Fruit fly (Drosophila melanogaster) whole organism, embryonic: ENCODE measurements around the gene cnir.

ENCODE experiments used
- Bgb ChIP-seq: fragments of 200-800 bp; sonication (Bioruptor generic); IDR thresholded peaks from 2 replicates; pipeline ENCODE4 v1.3.6; 2022; ENCODE audit warnings: missing biosample characterization, missing genetic modification characterization; ENCODE audit not compliant: partially characterized antibody
- CG1024 ChIP-seq: fragments of 200-800 bp; sonication (Bioruptor generic); IDR thresholded peaks from 2 replicates; pipeline ENCODE4 v1.3.6; 2022; ENCODE audit warnings: missing biosample characterization, missing genetic modification characterization
- CG10543 ChIP-seq: fragments of 200-800 bp; sonication (Bioruptor generic); optimal IDR thresholded peaks from 3 replicates; lab custom pipeline; 2017; ENCODE audit warnings: missing biosample characterization, mild to moderate bottlenecking, missing genetic modification characterization, moderate library complexity
- CG14860 ChIP-seq: fragments of 200-800 bp; sonication (Bioruptor generic); IDR thresholded peaks from 3 replicates; pipeline ENCODE4 v1.3.6; 2022; ENCODE audit warnings: missing biosample characterization, missing genetic modification characterization; ENCODE audit not compliant: partially characterized antibody
- CG14965 ChIP-seq: fragments of 200-800 bp; sonication (Bioruptor generic); optimal IDR thresholded peaks from 2 replicates; lab custom pipeline; 2016; ENCODE audit warnings: missing biosample characterization, missing genetic modification characterization, borderline replicate concordance
- CG15073 ChIP-seq: fragments of 200-800 bp; sonication (Bioruptor generic); optimal IDR thresholded peaks from 2 replicates; lab custom pipeline; 2016; ENCODE audit warnings: missing biosample characterization, missing genetic modification characterization
- CG15269 ChIP-seq: fragments of 200-800 bp; sonication (Bioruptor generic); optimal IDR thresholded peaks from 2 replicates; lab custom pipeline; 2018; ENCODE audit warnings: missing biosample characterization, mild to moderate bottlenecking, missing genetic modification characterization, moderate library complexity
- CG17186 ChIP-seq: fragments of 200-800 bp; sonication (Bioruptor generic); optimal IDR thresholded peaks from 3 replicates; lab custom pipeline; 2017; ENCODE audit warnings: missing biosample characterization, missing genetic modification reagents, missing genetic modification characterization
- CG2202 ChIP-seq: fragments of 200-800 bp; sonication (Bioruptor generic); optimal IDR thresholded peaks from 2 replicates; lab custom pipeline; 2018; ENCODE audit warnings: missing biosample characterization, mild to moderate bottlenecking, missing genetic modification characterization
- CG30403 ChIP-seq: fragments of 200-800 bp; sonication (Bioruptor generic); optimal IDR thresholded peaks from 3 replicates; lab custom pipeline; 2016; ENCODE audit warnings: missing biosample characterization, missing genetic modification characterization
- CG32772 ChIP-seq: fragments of 200-800 bp; sonication (Bioruptor generic); IDR thresholded peaks from 2 replicates; pipeline ENCODE4 v1.3.6; 2022; ENCODE audit warnings: missing biosample characterization, missing genetic modification characterization
- CG3995 ChIP-seq: fragments of 200-800 bp; sonication (Bioruptor generic); optimal IDR thresholded peaks from 3 replicates; lab custom pipeline; 2016; ENCODE audit warnings: missing biosample characterization, missing genetic modification characterization
- CG5245 ChIP-seq: fragments of 200-800 bp; sonication (Bioruptor generic); optimal IDR thresholded peaks from 3 replicates; lab custom pipeline; 2016; ENCODE audit warnings: missing biosample characterization, missing genetic modification characterization
- CG6175 ChIP-seq: fragments of 200-800 bp; sonication (Bioruptor generic); IDR thresholded peaks from 3 replicates; pipeline ENCODE4 v1.3.6; 2022; ENCODE audit warnings: missing biosample characterization, missing genetic modification characterization
- CG7963 ChIP-seq: fragments of 200-800 bp; sonication (Bioruptor generic); IDR thresholded peaks from 3 replicates; pipeline ENCODE4 v1.3.6; 2022; ENCODE audit warnings: missing biosample characterization, missing genetic modification characterization; ENCODE audit not compliant: partially characterized antibody
- CG8281 ChIP-seq: fragments of 200-800 bp; sonication (Bioruptor generic); optimal IDR thresholded peaks from 2 replicates; lab custom pipeline; 2018; ENCODE audit warnings: missing biosample characterization, mild to moderate bottlenecking, missing genetic modification characterization, moderate library complexity
- Chrac-16 ChIP-seq: fragments of 200-800 bp; sonication (Bioruptor generic); optimal IDR thresholded peaks from 3 replicates; lab custom pipeline; 2016; ENCODE audit warnings: missing biosample characterization, missing genetic modification characterization
- CrebB ChIP-seq: fragments of 200-800 bp; sonication (Bioruptor generic); optimal IDR thresholded peaks from 3 replicates; lab custom pipeline; 2018; ENCODE audit warnings: missing biosample characterization, mild to moderate bottlenecking, missing genetic modification characterization
- Deaf1 ChIP-seq: fragments of 200-800 bp; optimal IDR thresholded peaks from 3 replicates; lab custom pipeline; 2019; ENCODE audit warnings: missing biosample characterization, mild to moderate bottlenecking, missing genetic modification characterization, moderate library complexity
- Ets97D ChIP-seq: fragments of 200-800 bp; sonication (Bioruptor generic); optimal IDR thresholded peaks from 3 replicates; lab custom pipeline; 2016; ENCODE audit warnings: missing biosample characterization, missing genetic modification characterization
- Hmx ChIP-seq: fragments of 200-800 bp; sonication (Bioruptor generic); optimal IDR thresholded peaks from 2 replicates; lab custom pipeline; 2016; ENCODE audit warnings: missing biosample characterization, missing genetic modification characterization
- Hr51 ChIP-seq, 2 experiments: fragments of 200-800 bp; sonication (Bioruptor generic); optimal IDR thresholded peaks; 2 replicates in 1 of 2; 3 replicates in 1 of 2; lab custom pipeline; 2016 to 2018; ENCODE audit warnings: missing biosample characterization in 2 of 2, missing genetic modification characterization in 2 of 2, mild to moderate bottlenecking in 1 of 2, moderate library complexity in 1 of 2
- Med ChIP-seq: fragments of 200-800 bp; sonication (Bioruptor generic); peaks from one replicate; lab custom pipeline; 2016; ENCODE audit warnings: missing biosample characterization, missing genetic modification characterization, mild to moderate bottlenecking, inconsistent platforms, moderate library complexity
- Meics ChIP-seq: fragments of 200-800 bp; sonication (Bioruptor generic); optimal IDR thresholded peaks from 2 replicates; lab custom pipeline; 2017; ENCODE audit warnings: missing biosample characterization, mild to moderate bottlenecking, missing genetic modification characterization
- Nf-YB ChIP-seq: fragments of 200-800 bp; sonication (Bioruptor generic); optimal IDR thresholded peaks from 3 replicates; lab custom pipeline; 2019; ENCODE audit warnings: missing biosample characterization, mild to moderate bottlenecking, missing genetic modification characterization, moderate library complexity
- Oaz ChIP-seq: fragments of 200-800 bp; sonication (Bioruptor generic); IDR thresholded peaks from 2 replicates; pipeline ENCODE4 v1.3.6; 2022; ENCODE audit warnings: missing biosample characterization, missing genetic modification characterization
- Oli ChIP-seq: fragments of 200-800 bp; sonication (Bioruptor generic); optimal IDR thresholded peaks from 2 replicates; lab custom pipeline; 2018; ENCODE audit warnings: missing biosample characterization, mild to moderate bottlenecking, missing genetic modification characterization, moderate library complexity
- Poxn ChIP-seq: fragments of 200-800 bp; sonication (Bioruptor generic); IDR thresholded peaks from 2 replicates; pipeline ENCODE4 v1.3.6; 2022; ENCODE audit warnings: missing biosample characterization, missing genetic modification characterization
- Ptx1 ChIP-seq: fragments of 200-800 bp; sonication (Bioruptor generic); IDR thresholded peaks from 2 replicates; pipeline ENCODE4 v1.3.6; 2022; ENCODE audit warnings: missing biosample characterization, missing genetic modification characterization
- Scr ChIP-seq: fragments of 200-800 bp; sonication (Bioruptor generic); IDR thresholded peaks from 2 replicates; pipeline ENCODE4 v1.3.6; 2022; ENCODE audit warnings: missing biosample characterization, missing genetic modification characterization; ENCODE audit not compliant: partially characterized antibody
- Sox100B ChIP-seq: fragments of 200-800 bp; sonication (Bioruptor generic); optimal IDR thresholded peaks from 3 replicates; lab custom pipeline; 2018; ENCODE audit warnings: missing biosample characterization, mild to moderate bottlenecking, missing genetic modification characterization
- Sox102F ChIP-seq: fragments of 200-800 bp; sonication (Bioruptor generic); optimal IDR thresholded peaks from 2 replicates; lab custom pipeline; 2018; ENCODE audit warnings: missing biosample characterization, mild to moderate bottlenecking, missing genetic modification characterization, moderate library complexity
- TFAM ChIP-seq: fragments of 200-800 bp; sonication (Bioruptor generic); optimal IDR thresholded peaks from 2 replicates; lab custom pipeline; 2017; ENCODE audit warnings: missing biosample characterization, missing genetic modification characterization, inconsistent platforms
- Taf1 ChIP-seq: fragments of 200-800 bp; sonication (Bioruptor generic); IDR thresholded peaks from 2 replicates; pipeline ENCODE4 v1.3.6; 2022; ENCODE audit warnings: missing biosample characterization, missing genetic modification characterization
- corto ChIP-seq: fragments of 200-800 bp; sonication (Bioruptor generic); optimal IDR thresholded peaks from 2 replicates; lab custom pipeline; 2016; ENCODE audit warnings: missing biosample characterization, mild to moderate bottlenecking, missing genetic modification characterization, moderate library complexity
- crp ChIP-seq, 2 experiments: fragments of 200-800 bp; sonication (Bioruptor generic); optimal IDR thresholded peaks; 2 replicates in 1 of 2; 3 replicates in 1 of 2; lab custom pipeline; 2017; ENCODE audit warnings: missing biosample characterization in 2 of 2, missing genetic modification characterization in 2 of 2, mild to moderate bottlenecking in 1 of 2, moderate library complexity in 1 of 2
- dpn ChIP-seq, 2 experiments: fragments of 200-800 bp; sonication (Bioruptor generic); optimal IDR thresholded peaks; 3 replicates each; lab custom pipeline; 2016; ENCODE audit warnings: missing biosample characterization in 2 of 2, missing genetic modification characterization in 2 of 2
- her ChIP-seq: fragments of 200-800 bp; sonication (Bioruptor generic); optimal IDR thresholded peaks from 2 replicates; lab custom pipeline; 2016; ENCODE audit warnings: missing biosample characterization, missing genetic modification characterization
- hth ChIP-seq: fragments of >200 bp; optimal IDR thresholded peaks from 2 replicates; lab custom pipeline; 2017; ENCODE audit warnings: inconsistent platforms
- luna ChIP-seq: fragments of 200-800 bp; sonication (Bioruptor generic); optimal IDR thresholded peaks from 2 replicates; lab custom pipeline; 2016; ENCODE audit warnings: missing biosample characterization, missing genetic modification characterization
- pfk ChIP-seq: fragments of 200-800 bp; sonication (Bioruptor generic); optimal IDR thresholded peaks from 2 replicates; lab custom pipeline; 2018; ENCODE audit warnings: missing biosample characterization, mild to moderate bottlenecking, missing genetic modification characterization, moderate library complexity
- pho ChIP-seq: fragments of 200-800 bp; sonication (Bioruptor generic); optimal IDR thresholded peaks from 2 replicates; lab custom pipeline; 2016; ENCODE audit warnings: missing biosample characterization, missing genetic modification characterization
- prd ChIP-seq, 3 experiments: fragments of >200 bp in 2 of 3; fragments of 200-800 bp in 1 of 3; sonication (Bioruptor generic) in 1 of 3; optimal IDR thresholded peaks in 2 of 3; IDR thresholded peaks in 1 of 3; 2 replicates in 2 of 3; 3 replicates in 1 of 3; pipeline versions ENCODE4 v1.3.6 to Lab custom; 2017 to 2022; ENCODE audit warnings: missing biosample characterization in 1 of 3, missing genetic modification characterization in 1 of 3
- psq ChIP-seq: fragments of 200-800 bp; sonication (Bioruptor generic); optimal IDR thresholded peaks from 2 replicates; lab custom pipeline; 2017; ENCODE audit warnings: missing biosample characterization, missing genetic modification characterization
- salm ChIP-seq: fragments of 200-800 bp; sonication (Bioruptor generic); optimal IDR thresholded peaks from 2 replicates; lab custom pipeline; 2018; ENCODE audit warnings: missing biosample characterization, mild to moderate bottlenecking, missing genetic modification characterization
- sens ChIP-seq: fragments of 200-800 bp; sonication (Bioruptor generic); peaks from one replicate; lab custom pipeline; 2016; ENCODE audit warnings: missing biosample characterization, missing genetic modification characterization
- sob ChIP-seq: fragments of 200-800 bp; sonication (Bioruptor generic); IDR thresholded peaks from 2 replicates; pipeline ENCODE4 v1.3.6; 2022; ENCODE audit warnings: missing biosample characterization, missing genetic modification characterization
- unpg ChIP-seq: fragments of 200-800 bp; sonication (Bioruptor generic); optimal IDR thresholded peaks from 3 replicates; lab custom pipeline; 2018; ENCODE audit warnings: missing biosample characterization, mild to moderate bottlenecking, missing genetic modification characterization, moderate library complexity
- vfl ChIP-seq: fragments of 200-800 bp; sonication (Bioruptor generic); optimal IDR thresholded peaks from 2 replicates; lab custom pipeline; 2016; ENCODE audit warnings: missing biosample characterization, missing genetic modification characterization
- zfh2 ChIP-seq: fragments of 200-800 bp; sonication (Bioruptor generic); optimal IDR thresholded peaks from 2 replicates; lab custom pipeline; 2016; ENCODE audit warnings: missing biosample characterization, missing genetic modification characterization

The cnir gene

DNA sequence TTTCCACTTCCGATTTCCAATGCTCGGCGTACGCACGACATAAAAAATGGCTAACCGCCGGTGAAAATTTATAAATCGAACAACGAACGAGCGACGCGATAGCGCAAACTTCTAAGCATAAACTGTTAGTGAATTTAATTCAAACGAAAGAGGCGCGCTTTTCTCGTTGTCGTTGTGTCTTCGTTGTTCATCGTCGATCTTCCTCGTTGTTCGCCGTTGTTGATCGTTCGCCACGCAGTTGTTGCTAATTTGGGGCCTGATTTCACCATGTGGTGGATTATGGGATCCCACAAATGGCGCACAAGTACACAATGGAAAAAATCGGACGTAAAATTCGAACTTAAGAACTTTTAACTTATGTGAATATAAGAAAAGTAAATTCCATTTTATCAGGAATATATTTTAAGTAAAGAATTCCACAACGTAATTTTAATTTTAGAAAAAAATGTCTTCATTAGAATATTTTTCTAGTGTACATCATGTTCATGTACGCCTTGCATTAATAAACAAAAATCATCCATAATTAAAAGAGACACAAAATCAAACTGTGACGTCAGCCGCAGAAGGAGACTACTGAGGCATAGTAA is 46.8 kb upstream of the cnir start (continued):
- TF ChIP-seq CG8281 (tag; lab: Kevin White, UChicago): peak; percentile 3
- no peak for TF ChIP-seq CG14860 (GFP tag; lab: Robert Waterston, UW)
- TF ChIP-seq Taf1: peak; percentile 62
- no peak for TF ChIP-seq Ets97D
- peak; percentile 57 for TF ChIP-seq Oaz (GFP tag; lab: Robert Waterston, UW)
- TF ChIP-seq psq (GFP tag; lab: Kevin White, UChicago): no peak
- peak; percentile 48; the same call in 1 of the 2 replicates for TF ChIP-seq sob
- TF ChIP-seq CG7963 (GFP tag; lab: Robert Waterston, UW): no peak
- TF ChIP-seq CG1024 (GFP tag; lab: Robert Waterston, UW): no peak
- TF ChIP-seq vfl (GFP tag; lab: Kevin White, UChicago): peak; percentile 59
- TF ChIP-seq CG3995 (GFP tag; lab: Kevin White, UChicago): no peak
- TF ChIP-seq crp (GFP tag; optimal IDR thresholded peaks at IDR 0.05; lab: Kevin White, UChicago): no peak
- TF ChIP-seq Chrac-16 (GFP tag; lab: Kevin White, UChicago): peak; percentile 39
- peak; percentile 36 for TF ChIP-seq her (GFP tag; lab: Kevin White, UChicago)
- peak; percentile 49 for TF ChIP-seq pho (GFP tag; lab: Kevin White, UChicago)
- no peak for TF ChIP-seq CG5245 (GFP tag; lab: Kevin White, UChicago)
- TF ChIP-seq corto (GFP tag; lab: Kevin White, UChicago): no peak
- TF ChIP-seq CG30403 (GFP tag; lab: Kevin White, UChicago): peak; percentile 67
- peak; percentile 72 for TF ChIP-seq Oli
- TF ChIP-seq CG17186 (GFP tag; lab: Kevin White, UChicago): no peak
- peak; percentile 94 for TF ChIP-seq Deaf1 (tag; lab: Kevin White, UChicago)
- TF ChIP-seq unpg (GFP tag; lab: Kevin White, UChicago): peak; percentile 83
- peak; percentile 91 for TF ChIP-seq sens
- TF ChIP-seq pfk (GFP tag; lab: Kevin White, UChicago): no peak
- peak; percentile 30 for TF ChIP-seq Nf-YB (GFP tag; lab: Kevin White, UChicago)
- TF ChIP-seq CG15269 (tag; lab: Kevin White, UChicago): peak; percentile 86
- peak; percentile 23; the same call in 1 of the 2 replicates for TF ChIP-seq Poxn
- TF ChIP-seq Bgb (GFP tag; lab: Robert Waterston, UW): no peak
- TF ChIP-seq CrebB: peak; percentile 63
- TF ChIP-seq zfh2 (GFP tag; lab: Kevin White, UChicago): peak; percentile 22
- peak; percentile 51 for TF ChIP-seq CG10543 (GFP tag; lab: Kevin White, UChicago)
- no peak for TF ChIP-seq CG15073
- no peak for TF ChIP-seq Scr (GFP tag; lab: Robert Waterston, UW)
- no peak for TF ChIP-seq CG14965 (GFP tag; lab: Kevin White, UChicago)
- TF ChIP-seq Sox102F (GFP tag; lab: Kevin White, UChicago): peak; percentile 83
- TF ChIP-seq salm: peak; percentile 54
- no peak for TF ChIP-seq Hmx (GFP tag; lab: Kevin White, UChicago)
- peak; percentile 75 for TF ChIP-seq Sox100B

DNA sequence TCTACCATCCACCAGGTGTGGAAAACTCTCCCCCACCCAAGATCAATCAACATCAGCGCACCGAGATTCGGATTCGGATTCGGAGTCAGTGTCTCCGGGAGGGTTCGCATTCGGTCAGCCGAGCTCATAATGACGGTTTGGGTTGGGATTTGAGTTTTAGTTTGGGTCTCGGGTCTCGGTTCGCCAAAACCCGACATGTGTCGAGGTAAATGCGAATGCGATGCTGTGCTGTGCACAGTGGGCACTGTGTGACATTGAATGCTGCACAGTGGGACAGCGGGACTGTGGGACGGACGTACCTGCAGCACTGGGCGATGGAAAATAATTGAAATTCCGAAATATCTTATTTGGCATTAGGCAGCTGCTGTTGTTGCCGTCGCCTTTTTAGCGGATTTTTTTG is 43.9 kb upstream of the cnir start:
- TF ChIP-seq CG32772 (GFP tag; lab: Robert Waterston, UW) (peak; percentile 18; the same call in 1 of the 2 replicates), Ptx1 (0 out of 2 replicates have a peak, but pooled peaks have one; percentile 12), CG6175 (no peak), dpn (GFP tag; optimal IDR thresholded peaks at IDR 0.05; lab: Kevin White, UChicago) (no peak), Chrac-16 (GFP tag; lab: Kevin White, UChicago) (no peak), luna (no peak), TFAM (no peak), corto (GFP tag; lab: Kevin White, UChicago) (no peak), Meics (GFP tag; lab: Kevin White, UChicago) (no peak), sob (no peak), CG2202 (no peak), prd (optimal IDR thresholded peaks at IDR 0.05; lab: Kevin White, UChicago) (no peak), prd (GFP tag; IDR thresholded peaks at IDR 0.05; lab: Robert Waterston, UW) (0 out of 3 replicates have a peak, but pooled peaks have one; percentile 9), hth (lab: Kevin White, UChicago) (no peak), Hr51 (GFP tag; optimal IDR thresholded peaks at IDR 0.05; lab: Kevin White, UChicago) (peak in 1 of 2 experiments; percentile 4), Med (GFP tag; lab: Kevin White, UChicago) (peak; percentile 21)
